Fruit fly (Drosophila melanogaster) S2 (cell line): Measurements from ENCODE around the gene Ir67c.

Source experiments
- CG8478 ChIP-seq: fragments of >200 bp; optimal IDR thresholded peaks from 2 replicates; lab custom pipeline; 2018
- CTCF ChIP-seq, 2 experiments: fragments of >200 bp; optimal IDR thresholded peaks; 2 replicates each; lab custom pipeline; 2018

Gene Ir67c

dm6 chr3L:10434005-10434404 is at the start of gene Ir67c:
Gene Ir67c (minus strand): TSS chr3L:10434105.
- TF ChIP-seq CG8478 (no peak), CTCF (optimal IDR thresholded peaks at IDR 0.05; lab: Kevin White, UChicago) (no peak)

- TF ChIP-seq CG8478 (no peak), CTCF (optimal IDR thresholded peaks at IDR 0.05; lab: Kevin White, UChicago) (no peak)
Observed at dm6 chr3L:10482477-10482876, 48.6 kb upstream of the Ir67c start.

- no peak for TF ChIP-seq CG8478
- TF ChIP-seq CTCF (optimal IDR thresholded peaks at IDR 0.05; lab: Kevin White, UChicago): no peak
Observed at dm6 chr3L:10481112-10481511, 47.2 kb upstream of the Ir67c start, which contains the start of gene Rbfox1. Gene Rbfox1 (plus strand): TSS chr3L:10481412.

- TF ChIP-seq CG8478 (no peak), CTCF (optimal IDR thresholded peaks at IDR 0.05; lab: Kevin White, UChicago) (no peak)
Observed at dm6 chr3L:10478214-10478613, 44.3 kb upstream of the Ir67c start, which contains the start of gene CG46430. Gene CG46430 (plus strand): TSS chr3L:10478514.

dm6 chr3L:10464887-10465286 is 31.0 kb upstream of the Ir67c start, which contains the start of gene S-Lap3:
Gene S-Lap3 (plus strand): TSS chr3L:10465187.
- no peak for TF ChIP-seq CTCF (optimal IDR thresholded peaks at IDR 0.05; lab: Kevin White, UChicago)
- no peak for TF ChIP-seq CG8478

- TF ChIP-seq CTCF (optimal IDR thresholded peaks at IDR 0.05; lab: Kevin White, UChicago) (peak in 1 of 2 experiments; percentile 38), CG8478 (no peak)
Observed at dm6 chr3L:10463051-10463866, 29.4 kb upstream of the Ir67c start, which contains the start of the genes Gem3 and CG32061. Gene Gem3 (minus strand): TSS chr3L:10463101. Gene CG32061 (plus strand): TSS chr3L:10463816.

- TF ChIP-seq CTCF (optimal IDR thresholded peaks at IDR 0.05; lab: Kevin White, UChicago): no peak
- TF ChIP-seq CG8478: no peak
Observed at dm6 chr3L:10459076-10459475, 25.2 kb upstream of the Ir67c start.

dm6 chr3L:10449725-10450124 is 15.8 kb upstream of the Ir67c start:
- TF ChIP-seq CG8478 (no peak), CTCF (optimal IDR thresholded peaks at IDR 0.05; lab: Kevin White, UChicago) (no peak)

- TF ChIP-seq CG8478 (no peak), CTCF (optimal IDR thresholded peaks at IDR 0.05; lab: Kevin White, UChicago) (no peak)
Observed at dm6 chr3L:10446998-10447397, 13.1 kb upstream of the Ir67c start.

- TF ChIP-seq CG8478 (no peak), CTCF (optimal IDR thresholded peaks at IDR 0.05; lab: Kevin White, UChicago) (no peak)
Observed at dm6 chr3L:10443958-10444357, 10.1 kb upstream of the Ir67c start.

- TF ChIP-seq CG8478 (no peak), CTCF (optimal IDR thresholded peaks at IDR 0.05; lab: Kevin White, UChicago) (no peak)
Observed at dm6 chr3L:10442486-10442885, 8.6 kb upstream of the Ir67c start.

dm6 chr3L:10440488-10440887 is 6.6 kb upstream of the Ir67c start:
- TF ChIP-seq CG8478 (no peak), CTCF (optimal IDR thresholded peaks at IDR 0.05; lab: Kevin White, UChicago) (no peak)

dm6 chr3L:10439873-10440272 is 6.0 kb upstream of the Ir67c start:
- TF ChIP-seq CTCF (optimal IDR thresholded peaks at IDR 0.05; lab: Kevin White, UChicago) (no peak), CG8478 (no peak)

dm6 chr3L:10431883-10432282 is 2.0 kb downstream of the Ir67c start, which contains the start of gene Ir67b:
Gene Ir67b (minus strand): TSS chr3L:10431983.
- TF ChIP-seq CG8478 (no peak), CTCF (optimal IDR thresholded peaks at IDR 0.05; lab: Kevin White, UChicago) (no peak)

- no peak for TF ChIP-seq CTCF (optimal IDR thresholded peaks at IDR 0.05; lab: Kevin White, UChicago)
- no peak for TF ChIP-seq CG8478
Observed at dm6 chr3L:10429474-10429873, 4.4 kb downstream of the Ir67c start.

- TF ChIP-seq CTCF (optimal IDR thresholded peaks at IDR 0.05; lab: Kevin White, UChicago): no peak
- no peak for TF ChIP-seq CG8478
Observed at dm6 chr3L:10428746-10429145, 5.2 kb downstream of the Ir67c start.
